Fruit fly (Drosophila melanogaster) whole organism, wandering third instar larva: Measurements from ENCODE around the gene CG7430.

ENCODE experiments used
- CrebA ChIP-seq: fragments of 200-800 bp; sonication (Bioruptor generic); optimal IDR thresholded peaks from 2 replicates; lab custom pipeline; 2016; ENCODE audit warnings: missing biosample characterization, mild to moderate bottlenecking, missing genetic modification characterization, borderline replicate concordance
- HLH106 ChIP-seq: fragments of 200-800 bp; optimal IDR thresholded peaks from 3 replicates; lab custom pipeline; 2019; ENCODE audit warnings: missing biosample characterization, mild to moderate bottlenecking, missing genetic modification characterization, moderate library complexity
- Jra ChIP-seq: sonication (Bioruptor generic); optimal IDR thresholded peaks from 2 replicates; lab custom pipeline; 2016; ENCODE audit warnings: missing biosample characterization, missing genetic modification characterization
- Sp1 ChIP-seq: fragments of 200-800 bp; sonication (Bioruptor generic); optimal IDR thresholded peaks from 3 replicates; lab custom pipeline; 2019; ENCODE audit warnings: missing biosample characterization, mild to moderate bottlenecking, missing genetic modification characterization, moderate library complexity
- psq ChIP-seq: fragments of 200-800 bp; sonication (Bioruptor generic); optimal IDR thresholded peaks from 3 replicates; lab custom pipeline; 2017; ENCODE audit warnings: missing biosample characterization, mild to moderate bottlenecking, missing genetic modification characterization, moderate library complexity

DNA sequence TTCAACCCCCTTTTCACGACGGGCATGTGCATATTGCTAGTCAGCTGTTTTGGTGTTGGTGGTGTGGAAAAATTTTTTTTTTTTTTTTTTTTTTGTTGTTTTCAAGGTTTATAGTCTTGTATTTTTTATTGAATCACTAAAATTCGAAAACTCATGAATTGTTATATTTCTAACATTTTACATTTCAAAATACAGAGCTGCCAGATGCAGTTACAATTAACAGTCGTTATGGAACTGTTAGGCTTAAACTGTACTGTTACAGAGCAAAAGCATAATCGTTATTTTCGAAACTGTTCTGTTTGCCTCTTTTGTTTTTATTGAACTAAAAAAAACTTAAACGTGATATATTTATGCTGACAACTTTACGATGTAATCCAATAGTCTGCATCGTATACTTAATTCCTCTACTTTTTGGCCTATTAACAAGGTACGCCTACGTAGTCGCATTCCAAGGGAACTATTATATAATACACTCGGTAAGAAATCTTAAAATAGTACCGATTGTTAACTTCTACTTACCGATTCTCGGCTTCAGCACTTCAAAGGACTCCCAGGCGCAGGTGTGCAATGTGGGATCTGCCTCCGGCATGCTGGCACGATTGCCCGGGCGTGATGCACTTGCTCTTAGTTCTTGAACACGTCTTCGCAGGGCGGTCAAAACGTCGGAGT lies 40.2 kb upstream of the CG7430 start, which contains the start of gene CG32187:
- TF ChIP-seq HLH106 (no peak), Sp1 (GFP tag; lab: Kevin White, UChicago) (no peak), Jra (no peak), CrebA (GFP tag; lab: Kevin White, UChicago) (no peak), psq (GFP tag; lab: Kevin White, UChicago) (no peak)
